Worm (Caenorhabditis elegans) whole organism, L2 larva: ENCODE results near the gene clec-171.

Experiments used
- R02D3.7 ChIP-seq: fragments of 150-350 bp; optimal IDR thresholded peaks from 2 replicates; lab custom pipeline; 2014; ENCODE audit warnings: missing biosample characterization, missing genetic modification characterization
- ceh-82 ChIP-seq: fragments of 150-350 bp; optimal IDR thresholded peaks from 2 replicates; lab custom pipeline; 2014; ENCODE audit warnings: missing biosample characterization, missing genetic modification characterization
- elt-3 ChIP-seq: sonication (generic microtip); optimal IDR thresholded peaks from 2 replicates; lab custom pipeline; 2017; ENCODE audit warnings: missing biosample characterization, missing genetic modification characterization
- lin-11 ChIP-seq: fragments of 150-350 bp; sonication (generic microtip); optimal IDR thresholded peaks from 2 replicates; lab custom pipeline; 2014; ENCODE audit warnings: missing biosample characterization, missing genetic modification characterization, inconsistent platforms, mixed read lengths
- lin-13 ChIP-seq: fragments of 150-350 bp; optimal IDR thresholded peaks from 2 replicates; lab custom pipeline; 2014; ENCODE audit warnings: missing biosample characterization, missing genetic modification reagents, missing genetic modification characterization
- nhr-6 ChIP-seq: fragments of 150-350 bp; optimal IDR thresholded peaks from 2 replicates; lab custom pipeline; 2014; ENCODE audit warnings: missing biosample characterization, missing genetic modification characterization
- snpc-4 ChIP-seq: fragments of 150-350 bp; optimal IDR thresholded peaks from 2 replicates; lab custom pipeline; 2014; ENCODE audit warnings: missing biosample characterization, missing genetic modification characterization
- zag-1 ChIP-seq: fragments of 150-350 bp; optimal IDR thresholded peaks from 2 replicates; lab custom pipeline; 2014; ENCODE audit warnings: missing biosample characterization, missing genetic modification characterization

ce11 chrIV:1434554-1435089, 7.4 kb upstream of the clec-171 start, which contains the start of gene clp-6:
- no peak for TF ChIP-seq nhr-6
- TF ChIP-seq elt-3 = no peak
- no peak for TF ChIP-seq lin-11 (tag; lab: Kevin White, UChicago)
- TF ChIP-seq R02D3.7 = no peak
- TF ChIP-seq lin-13 (GFP tag; lab: Kevin White, UChicago) = no peak
- TF ChIP-seq snpc-4 (tag; lab: Kevin White, UChicago) = no peak
- TF ChIP-seq ceh-82 (tag; lab: Kevin White, UChicago) = no peak
- TF ChIP-seq zag-1 = no peak
